Fruit fly (Drosophila melanogaster) whole organism, adult: ENCODE results near the gene CG14926.

Experiments used
- CG12768 ChIP-seq: fragments of 200-800 bp; sonication (Bioruptor generic); optimal IDR thresholded peaks from 2 replicates; lab custom pipeline; 2017; ENCODE audit warnings: missing biosample characterization, missing genetic modification characterization, mild to moderate bottlenecking, moderate library complexity, missing genetic modification reagents
- CG5204 ChIP-seq: fragments of 200-800 bp; sonication (Bioruptor generic); optimal IDR thresholded peaks from 2 replicates; lab custom pipeline; 2016; ENCODE audit warnings: missing biosample characterization, missing genetic modification characterization
- CG7045 ChIP-seq: fragments of 200-800 bp; sonication (Bioruptor generic); optimal IDR thresholded peaks from 2 replicates; lab custom pipeline; 2017; ENCODE audit warnings: missing biosample characterization, mild to moderate bottlenecking, missing genetic modification characterization
- CG7101 ChIP-seq: fragments of 200-800 bp; sonication (Bioruptor generic); optimal IDR thresholded peaks from 2 replicates; lab custom pipeline; 2018; ENCODE audit warnings: missing biosample characterization, mild to moderate bottlenecking, missing genetic modification characterization, moderate library complexity
- Crg-1 ChIP-seq: fragments of 200-800 bp; sonication (Bioruptor generic); optimal IDR thresholded peaks from 2 replicates; lab custom pipeline; 2016; ENCODE audit warnings: missing biosample characterization, missing genetic modification characterization
- cic ChIP-seq: fragments of 200-800 bp; sonication (Bioruptor generic); optimal IDR thresholded peaks from 2 replicates; lab custom pipeline; 2017; ENCODE audit warnings: missing biosample characterization, mild to moderate bottlenecking, missing genetic modification characterization, moderate library complexity
- toe ChIP-seq: fragments of 200-800 bp; sonication (Bioruptor generic); optimal IDR thresholded peaks from 2 replicates; lab custom pipeline; 2016; ENCODE audit warnings: missing biosample characterization, missing genetic modification characterization

DNA sequence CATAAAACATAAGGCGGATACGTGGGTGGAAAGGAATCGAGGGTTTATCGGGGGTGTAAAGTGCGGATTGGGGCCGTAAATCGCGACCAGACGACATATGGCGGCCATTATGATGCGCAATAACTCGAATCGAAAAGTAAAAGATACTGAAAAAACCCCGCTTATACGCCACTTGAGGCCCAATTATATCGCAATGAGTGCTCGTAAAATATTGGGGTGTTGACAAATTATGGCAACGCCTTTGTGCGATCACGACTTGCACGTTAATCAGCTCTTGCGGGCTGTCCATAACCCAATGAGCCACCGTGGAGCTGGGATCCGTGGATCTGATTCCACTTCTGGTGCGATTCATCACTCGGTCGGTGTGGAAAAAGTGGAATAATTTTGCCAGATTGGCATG is 33.3 kb downstream of the CG14926 start:
- TF ChIP-seq CG12768 (GFP tag; lab: Kevin White, UChicago) (no peak), toe (GFP tag; lab: Kevin White, UChicago) (no peak), CG7045 (GFP tag; lab: Kevin White, UChicago) (no peak), CG7101 (tag; lab: Kevin White, UChicago) (no peak), cic (GFP tag; lab: Kevin White, UChicago) (no peak), Crg-1 (GFP tag; lab: Kevin White, UChicago) (no peak), CG5204 (no peak)
